Worm (Caenorhabditis elegans) whole organism, midembryonic: ENCODE results near the gene hlh-25.

Source experiments
- T22C8.4 ChIP-seq: fragments of 200-800 bp; sonication (Bioruptor generic); IDR thresholded peaks from 2 replicates; pipeline ENCODE4 v1.3.6; 2022; ENCODE audit warnings: missing genetic modification characterization, missing compliant biosample characterization
- cog-1 ChIP-seq: sonication (generic microtip); optimal IDR thresholded peaks from 2 replicates; lab custom pipeline; 2016; ENCODE audit warnings: missing genetic modification characterization, missing compliant biosample characterization
- flt-1 ChIP-seq: fragments of 200-800 bp; sonication (Bioruptor generic); IDR thresholded peaks from 2 replicates; pipeline ENCODE4 v1.3.6; 2022; ENCODE audit warnings: missing genetic modification characterization, missing compliant biosample characterization
- med-1 ChIP-seq: sonication (generic microtip); optimal IDR thresholded peaks from 2 replicates; lab custom pipeline; 2017; ENCODE audit warnings: missing genetic modification characterization, mild to moderate bottlenecking, missing compliant biosample characterization, antibody characterized with exemption, missing genetic modification reagents; ENCODE audit not compliant: insufficient read depth

ce11 chrII:5565082-5565623 lies 30.1 kb downstream of the hlh-25 start:
- TF ChIP-seq med-1 (no peak), T22C8.4 (no peak), flt-1 (GFP tag; lab: Robert Waterston, UW) (0 out of 2 replicates have a peak, but pooled peaks have one; percentile 45), cog-1 (tag; lab: Kevin White, UChicago) (no peak)
